Fruit fly (Drosophila melanogaster) whole organism, prepupa: ENCODE measurements around the gene Obp19d.
A peak's percentile ranks its signal among the peaks of the same experiment; 100 is the strongest.

Experiments used
- CG10631 ChIP-seq: fragments of 200-800 bp; sonication (Bioruptor generic); optimal IDR thresholded peaks from 2 replicates; lab custom pipeline; 2016; ENCODE audit warnings: missing biosample characterization, missing genetic modification characterization
- CG11762 ChIP-seq: fragments of 200-800 bp; sonication (Bioruptor generic); optimal IDR thresholded peaks from 3 replicates; lab custom pipeline; 2016; ENCODE audit warnings: missing biosample characterization, missing genetic modification characterization; ENCODE audit not compliant: insufficient read depth
- CG11902 ChIP-seq: fragments of 200-800 bp; sonication (Bioruptor generic); optimal IDR thresholded peaks from 3 replicates; lab custom pipeline; 2016; ENCODE audit warnings: missing biosample characterization, missing genetic modification characterization
- CG15336 ChIP-seq: fragments of 200-800 bp; sonication (Bioruptor generic); IDR thresholded peaks from 2 replicates; pipeline ENCODE4 v1.3.6; 2022; ENCODE audit warnings: missing biosample characterization, missing genetic modification characterization
- CG1621 ChIP-seq: fragments of 200-800 bp; sonication (Bioruptor generic); optimal IDR thresholded peaks from 3 replicates; lab custom pipeline; 2018; ENCODE audit warnings: missing biosample characterization, mild to moderate bottlenecking, missing genetic modification characterization
- CG3032 ChIP-seq: fragments of 200-800 bp; optimal IDR thresholded peaks from 2 replicates; lab custom pipeline; 2019; ENCODE audit warnings: missing biosample characterization, mild to moderate bottlenecking, missing genetic modification characterization, moderate library complexity
- CG31627 ChIP-seq: fragments of 200-800 bp; sonication (Bioruptor generic); optimal IDR thresholded peaks from 3 replicates; lab custom pipeline; 2016; ENCODE audit warnings: missing biosample characterization, missing genetic modification characterization
- CG32006 ChIP-seq: fragments of 200-800 bp; sonication (Bioruptor generic); optimal IDR thresholded peaks from 3 replicates; lab custom pipeline; 2017; ENCODE audit warnings: missing biosample characterization, mild to moderate bottlenecking, missing genetic modification characterization
- CG34406 ChIP-seq: fragments of 200-800 bp; sonication (Bioruptor generic); optimal IDR thresholded peaks from 3 replicates; lab custom pipeline; 2016; ENCODE audit warnings: missing biosample characterization, missing genetic modification characterization
- CG4318 ChIP-seq: fragments of 200-800 bp; sonication (Bioruptor generic); optimal IDR thresholded peaks from 3 replicates; lab custom pipeline; 2017; ENCODE audit warnings: missing biosample characterization, mild to moderate bottlenecking, missing genetic modification characterization
- CG6163 ChIP-seq: fragments of 200-800 bp; sonication (Bioruptor generic); IDR thresholded peaks from 3 replicates; pipeline ENCODE4 v1.3.6; 2022; ENCODE audit warnings: missing biosample characterization, missing genetic modification characterization
- CG6792 ChIP-seq: fragments of 200-800 bp; sonication (Bioruptor generic); optimal IDR thresholded peaks from 3 replicates; lab custom pipeline; 2016; ENCODE audit warnings: missing biosample characterization, missing genetic modification characterization
- CG6808 ChIP-seq: fragments of 200-800 bp; sonication (Bioruptor generic); optimal IDR thresholded peaks from 3 replicates; lab custom pipeline; 2017; ENCODE audit warnings: missing biosample characterization, missing genetic modification characterization, mild to moderate bottlenecking, moderate library complexity, missing genetic modification reagents
- CG6854 ChIP-seq: fragments of 200-800 bp; sonication (Bioruptor generic); optimal IDR thresholded peaks from 2 replicates; lab custom pipeline; 2017; ENCODE audit warnings: missing biosample characterization, mild to moderate bottlenecking, missing genetic modification characterization
- CG8119 ChIP-seq: fragments of 200-800 bp; sonication (Bioruptor generic); IDR thresholded peaks from 3 replicates; pipeline ENCODE4 v1.3.6; 2022; ENCODE audit warnings: missing biosample characterization, missing genetic modification characterization
- CG8319 ChIP-seq: fragments of 200-800 bp; sonication (Bioruptor generic); optimal IDR thresholded peaks from 3 replicates; lab custom pipeline; 2016; ENCODE audit warnings: missing biosample characterization, missing genetic modification characterization
- CG8632 ChIP-seq: fragments of 200-800 bp; sonication (Bioruptor generic); optimal IDR thresholded peaks from 3 replicates; lab custom pipeline; 2016; ENCODE audit warnings: missing biosample characterization, missing genetic modification characterization
- CG9139 ChIP-seq: fragments of 200-800 bp; sonication (Bioruptor generic); optimal IDR thresholded peaks from 3 replicates; lab custom pipeline; 2017; ENCODE audit warnings: missing biosample characterization, mild to moderate bottlenecking, missing genetic modification characterization
- Eip75B ChIP-seq: fragments of 200-800 bp; sonication (Bioruptor generic); optimal IDR thresholded peaks from 3 replicates; lab custom pipeline; 2016; ENCODE audit warnings: missing biosample characterization, missing genetic modification characterization
- Eip78C ChIP-seq: fragments of 200-800 bp; sonication (Bioruptor generic); peaks from one replicate; lab custom pipeline; 2016; ENCODE audit warnings: missing biosample characterization, missing genetic modification characterization
- Eip93F ChIP-seq: fragments of 200-800 bp; sonication (Bioruptor generic); optimal IDR thresholded peaks from 2 replicates; lab custom pipeline; 2016; ENCODE audit warnings: missing biosample characterization, mild to moderate bottlenecking, missing genetic modification characterization
- Ets21C ChIP-seq: fragments of 200-800 bp; sonication (Bioruptor generic); optimal IDR thresholded peaks from 3 replicates; lab custom pipeline; 2016; ENCODE audit warnings: missing biosample characterization, missing genetic modification characterization
- Ets96B ChIP-seq: fragments of 200-800 bp; optimal IDR thresholded peaks from 2 replicates; lab custom pipeline; 2019; ENCODE audit warnings: missing biosample characterization, mild to moderate bottlenecking, missing genetic modification characterization, moderate library complexity
- Gug ChIP-seq: fragments of 200-800 bp; sonication (Bioruptor generic); IDR thresholded peaks from 2 replicates; pipeline ENCODE4 v1.3.6; 2022; ENCODE audit warnings: missing biosample characterization, missing genetic modification characterization
- Hr39 ChIP-seq: fragments of 200-800 bp; sonication (Bioruptor generic); optimal IDR thresholded peaks from 2 replicates; lab custom pipeline; 2016; ENCODE audit warnings: missing biosample characterization, missing genetic modification characterization
- Hr4 ChIP-seq: fragments of 200-800 bp; sonication (Bioruptor generic); optimal IDR thresholded peaks from 3 replicates; lab custom pipeline; 2016; ENCODE audit warnings: missing biosample characterization, missing genetic modification characterization
- Sox102F ChIP-seq: fragments of 200-800 bp; sonication (Bioruptor generic); optimal IDR thresholded peaks from 2 replicates; lab custom pipeline; 2016; ENCODE audit warnings: missing biosample characterization, mild to moderate bottlenecking, missing genetic modification characterization
- Sox14 ChIP-seq: fragments of 200-800 bp; sonication (Bioruptor generic); optimal IDR thresholded peaks from 3 replicates; lab custom pipeline; 2016; ENCODE audit warnings: missing biosample characterization, missing genetic modification characterization
- Sox15 ChIP-seq: fragments of 200-800 bp; sonication (Bioruptor generic); optimal IDR thresholded peaks from 3 replicates; lab custom pipeline; 2016; ENCODE audit warnings: missing biosample characterization, missing genetic modification characterization
- achi ChIP-seq: fragments of 200-800 bp; sonication (Bioruptor generic); optimal IDR thresholded peaks from 3 replicates; lab custom pipeline; 2016; ENCODE audit warnings: missing biosample characterization, missing genetic modification characterization
- cyc ChIP-seq: fragments of 200-800 bp; sonication (Bioruptor generic); optimal IDR thresholded peaks from 3 replicates; lab custom pipeline; 2016; ENCODE audit warnings: missing biosample characterization, missing genetic modification characterization
- dsx ChIP-seq: fragments of 200-800 bp; optimal IDR thresholded peaks from 3 replicates; lab custom pipeline; 2019; ENCODE audit warnings: missing biosample characterization, mild to moderate bottlenecking, missing genetic modification characterization, moderate library complexity; ENCODE audit not compliant: poor library complexity, severe bottlenecking
- eg ChIP-seq: fragments of 200-800 bp; sonication (Bioruptor generic); IDR thresholded peaks from 3 replicates; pipeline ENCODE4 v1.3.6; 2022; ENCODE audit warnings: missing biosample characterization, missing genetic modification characterization
- esn ChIP-seq: fragments of 200-800 bp; sonication (Bioruptor generic); optimal IDR thresholded peaks from 2 replicates; lab custom pipeline; 2016; ENCODE audit warnings: missing biosample characterization, mild to moderate bottlenecking, missing genetic modification characterization, moderate library complexity
- fd59A ChIP-seq: fragments of 200-800 bp; sonication (Bioruptor generic); optimal IDR thresholded peaks from 2 replicates; lab custom pipeline; 2017; ENCODE audit warnings: missing biosample characterization, mild to moderate bottlenecking, missing genetic modification characterization, missing genetic modification reagents
- lz ChIP-seq: fragments of 200-800 bp; sonication (Bioruptor generic); optimal IDR thresholded peaks from 3 replicates; lab custom pipeline; 2016; ENCODE audit warnings: missing biosample characterization, missing genetic modification characterization
- pdm3 ChIP-seq: fragments of 200-800 bp; sonication (Bioruptor generic); optimal IDR thresholded peaks from 3 replicates; lab custom pipeline; 2016; ENCODE audit warnings: missing biosample characterization, missing genetic modification characterization
- salr ChIP-seq, 2 experiments: fragments of 200-800 bp; sonication (Bioruptor generic); optimal IDR thresholded peaks; 3 replicates each; lab custom pipeline; 2016 to 2018; ENCODE audit warnings: missing biosample characterization in 2 of 2, missing genetic modification characterization in 2 of 2, mild to moderate bottlenecking in 1 of 2
- ss ChIP-seq, 2 experiments: fragments of 200-800 bp; sonication (Bioruptor generic); optimal IDR thresholded peaks; 2 replicates in 1 of 2; 3 replicates in 1 of 2; lab custom pipeline; 2017 to 2018; ENCODE audit warnings: mild to moderate bottlenecking in 2 of 2, missing biosample characterization in 2 of 2, missing genetic modification characterization in 2 of 2, moderate library complexity in 1 of 2
- svp ChIP-seq: fragments of 200-800 bp; sonication (Bioruptor generic); peaks from one replicate; lab custom pipeline; 2016; ENCODE audit warnings: missing biosample characterization, missing genetic modification characterization
- topi ChIP-seq: fragments of 200-800 bp; sonication (Bioruptor generic); optimal IDR thresholded peaks from 3 replicates; lab custom pipeline; 2016; ENCODE audit warnings: missing biosample characterization, missing genetic modification characterization
- vri ChIP-seq: fragments of 200-800 bp; sonication (Bioruptor generic); optimal IDR thresholded peaks from 3 replicates; lab custom pipeline; 2016; ENCODE audit warnings: missing biosample characterization, mild to moderate bottlenecking, missing genetic modification characterization

Gene Obp19d

dm6 chrX:20390706-20391105 lies 28.7 kb upstream of the Obp19d start, which contains the start of gene jb:
Gene jb, minus strand, starts transcription at chrX:20390806.
- TF ChIP-seq CG8119 (GFP tag; lab: Robert Waterston, UW), result no peak
- TF ChIP-seq Ets21C (GFP tag; lab: Kevin White, UChicago), result no peak
- no peak for TF ChIP-seq fd59A
- no peak for TF ChIP-seq cyc (GFP tag; lab: Kevin White, UChicago)
- TF ChIP-seq, all 60 proteins: peak for 0

DNA sequence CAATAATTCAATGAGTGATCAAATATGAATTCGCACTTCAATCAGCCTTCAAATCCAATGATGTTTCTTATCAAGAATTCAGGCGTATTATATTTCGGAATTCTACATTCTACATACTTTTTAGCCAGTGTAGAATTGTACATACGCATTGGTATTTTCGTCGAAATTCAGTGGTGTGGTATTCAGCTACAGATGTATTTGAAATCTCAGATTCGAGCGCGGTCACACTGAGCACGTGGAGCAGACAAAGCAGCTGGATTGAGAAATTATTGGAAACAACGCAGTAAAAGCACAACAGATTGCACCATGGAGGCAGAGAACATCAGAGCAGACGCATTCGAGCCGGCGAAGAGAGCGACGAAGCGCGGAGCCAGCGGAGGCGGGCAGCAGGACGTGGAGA lies 28.2 kb upstream of the Obp19d start:
- no peak for TF ChIP-seq CG6854
- TF ChIP-seq Sox15 (GFP tag; lab: Kevin White, UChicago), result no peak
- peak; percentile 27 for TF ChIP-seq Eip78C (GFP tag; lab: Kevin White, UChicago)
- no peak for TF ChIP-seq Eip75B (GFP tag; lab: Kevin White, UChicago)
- no peak for TF ChIP-seq Sox102F (GFP tag; lab: Kevin White, UChicago)
- no peak for TF ChIP-seq CG31627 (GFP tag; lab: Kevin White, UChicago)
- no peak for TF ChIP-seq CG9139
- no peak for TF ChIP-seq fd59A
- no peak for TF ChIP-seq CG10631 (GFP tag; lab: Kevin White, UChicago)
- no peak for TF ChIP-seq CG32006 (GFP tag; lab: Kevin White, UChicago)
- TF ChIP-seq CG8119 (GFP tag; lab: Robert Waterston, UW), result no peak
- peak; percentile 71 for TF ChIP-seq Sox14
- no peak for TF ChIP-seq esn (GFP tag; lab: Kevin White, UChicago)
- no peak for TF ChIP-seq ss (GFP tag; optimal IDR thresholded peaks at IDR 0.05; lab: Kevin White, UChicago)
- peak; percentile 24 for TF ChIP-seq dsx (GFP tag; lab: Kevin White, UChicago)
- TF ChIP-seq Ets96B, result no peak
- no peak for TF ChIP-seq CG6792 (GFP tag; lab: Kevin White, UChicago)
- TF ChIP-seq CG4318 (GFP tag; lab: Kevin White, UChicago), result no peak
- TF ChIP-seq CG6808, result no peak
- no peak for TF ChIP-seq salr (GFP tag; optimal IDR thresholded peaks at IDR 0.05; lab: Kevin White, UChicago)

- TF ChIP-seq Sox15 (GFP tag; lab: Kevin White, UChicago) (no peak), achi (peak; percentile 29)
These were observed 25.8 kb upstream of the Obp19d start, which contains the start of gene Syx16 for dm6 chrX:20393580-20393979. Gene Syx16, minus strand, starts transcription at chrX:20393751.

DNA sequence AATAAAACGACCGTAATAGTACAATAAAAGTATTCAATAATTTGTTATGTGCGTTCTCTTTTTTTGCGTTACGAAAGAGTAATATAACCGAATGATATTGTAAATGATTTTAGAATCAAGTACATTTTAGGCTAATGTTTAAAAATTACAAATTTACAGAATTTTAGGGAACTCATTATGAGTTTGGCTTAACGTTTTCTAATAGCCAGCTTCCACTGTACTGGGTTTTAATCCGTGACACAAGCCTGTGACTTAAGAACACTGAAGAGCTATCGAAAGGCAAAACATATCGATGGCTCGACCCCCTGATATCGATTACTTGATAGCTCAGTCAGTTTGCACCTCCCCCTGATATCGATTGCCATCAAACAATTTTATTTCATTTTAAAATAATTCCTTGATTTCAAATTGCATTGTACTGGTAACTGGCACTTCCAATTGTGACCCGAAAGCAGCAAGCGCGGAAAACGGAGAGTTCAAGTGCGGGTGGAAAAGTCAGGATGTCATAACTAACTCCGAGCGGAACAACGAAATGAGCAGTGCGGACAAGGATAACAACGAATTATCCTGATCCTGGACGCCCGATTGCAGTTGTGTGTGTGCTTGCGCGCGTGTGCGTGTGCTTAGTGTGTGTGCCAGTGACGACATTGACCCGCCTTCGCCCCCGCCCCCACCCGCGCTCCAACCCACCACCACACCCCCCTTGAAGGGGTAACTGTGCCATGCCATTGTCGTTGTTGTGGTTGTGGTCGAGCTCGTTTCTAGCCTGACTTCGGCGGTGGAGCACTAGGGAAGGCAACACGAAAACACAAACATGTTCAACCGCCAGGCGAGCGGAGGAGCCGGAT lies 25.1 kb upstream of the Obp19d start, which contains the start of gene HERC2:
HERC2 (plus strand) TSS at position 330 of the 848 bp plus-strand sequence.
- TF ChIP-seq CG1621 (tag; lab: Kevin White, UChicago) (no peak), svp (GFP tag; lab: Kevin White, UChicago) (peak; percentile 80), vri (no peak), eg (GFP tag; lab: Robert Waterston, UW) (peak; percentile 74), CG8632 (GFP tag; lab: Kevin White, UChicago) (peak; percentile 7), achi (no peak), ss (GFP tag; optimal IDR thresholded peaks at IDR 0.05; lab: Kevin White, UChicago) (no peak), esn (GFP tag; lab: Kevin White, UChicago) (peak; percentile 53), Sox14 (peak; percentile 24), CG6163 (GFP tag; lab: Robert Waterston, UW) (peak; percentile 51; the same call in 2 of the 3 replicates), Gug (peak; percentile 37; the same call in 1 of the 2 replicates), CG8319 (GFP tag; lab: Kevin White, UChicago) (no peak), Eip78C (GFP tag; lab: Kevin White, UChicago) (peak; percentile 87), Hr4 (GFP tag; lab: Kevin White, UChicago) (no peak), CG11902 (peak; percentile 18), salr (GFP tag; optimal IDR thresholded peaks at IDR 0.05; lab: Kevin White, UChicago) (no peak), CG6808 (no peak), Hr39 (GFP tag; lab: Kevin White, UChicago) (peak; percentile 70), Sox15 (GFP tag; lab: Kevin White, UChicago) (peak; percentile 15), CG15336 (GFP tag; lab: Robert Waterston, UW) (peak; percentile 35; the same call in 1 of the 2 replicates), lz (GFP tag; lab: Kevin White, UChicago) (peak; percentile 59), topi (GFP tag; lab: Kevin White, UChicago) (peak; percentile 62), CG11762 (no peak), CG3032 (peak; percentile 45), Eip93F (no peak), CG9139 (no peak), CG32006 (GFP tag; lab: Kevin White, UChicago) (no peak), Sox102F (GFP tag; lab: Kevin White, UChicago) (peak; percentile 40), Ets96B (peak; percentile 33), pdm3 (peak; percentile 67), CG34406 (peak; percentile 7), Ets21C (GFP tag; lab: Kevin White, UChicago) (peak; percentile 59)
